Fruit fly (Drosophila melanogaster) whole organism, prepupa: ENCODE data around the gene CG5910.

Experiments
- CG10631 ChIP-seq: fragments of 200-800 bp; sonication (Bioruptor generic); optimal IDR thresholded peaks from 2 replicates; lab custom pipeline; 2016; ENCODE audit warnings: missing biosample characterization, missing genetic modification characterization
- CG10669 ChIP-seq: fragments of 200-800 bp; sonication (Bioruptor generic); optimal IDR thresholded peaks from 3 replicates; lab custom pipeline; 2018; ENCODE audit warnings: missing biosample characterization, mild to moderate bottlenecking, missing genetic modification characterization, moderate library complexity
- CG11762 ChIP-seq: fragments of 200-800 bp; sonication (Bioruptor generic); optimal IDR thresholded peaks from 3 replicates; lab custom pipeline; 2016; ENCODE audit warnings: missing biosample characterization, missing genetic modification characterization; ENCODE audit not compliant: insufficient read depth
- CG11902 ChIP-seq: fragments of 200-800 bp; sonication (Bioruptor generic); optimal IDR thresholded peaks from 3 replicates; lab custom pipeline; 2016; ENCODE audit warnings: missing biosample characterization, missing genetic modification characterization
- CG15336 ChIP-seq: fragments of 200-800 bp; sonication (Bioruptor generic); IDR thresholded peaks from 2 replicates; pipeline ENCODE4 v1.3.6; 2022; ENCODE audit warnings: missing biosample characterization, missing genetic modification characterization
- CG1621 ChIP-seq: fragments of 200-800 bp; sonication (Bioruptor generic); optimal IDR thresholded peaks from 3 replicates; lab custom pipeline; 2018; ENCODE audit warnings: missing biosample characterization, mild to moderate bottlenecking, missing genetic modification characterization
- CG16779 ChIP-seq: fragments of 200-800 bp; sonication (Bioruptor generic); optimal IDR thresholded peaks from 3 replicates; lab custom pipeline; 2017; ENCODE audit warnings: missing biosample characterization, mild to moderate bottlenecking, missing genetic modification characterization
- CG3032 ChIP-seq: fragments of 200-800 bp; optimal IDR thresholded peaks from 2 replicates; lab custom pipeline; 2019; ENCODE audit warnings: missing biosample characterization, mild to moderate bottlenecking, missing genetic modification characterization, moderate library complexity
- CG32006 ChIP-seq: fragments of 200-800 bp; sonication (Bioruptor generic); optimal IDR thresholded peaks from 3 replicates; lab custom pipeline; 2017; ENCODE audit warnings: missing biosample characterization, mild to moderate bottlenecking, missing genetic modification characterization
- CG4318 ChIP-seq: fragments of 200-800 bp; sonication (Bioruptor generic); optimal IDR thresholded peaks from 3 replicates; lab custom pipeline; 2017; ENCODE audit warnings: missing biosample characterization, mild to moderate bottlenecking, missing genetic modification characterization
- CG6163 ChIP-seq: fragments of 200-800 bp; sonication (Bioruptor generic); IDR thresholded peaks from 3 replicates; pipeline ENCODE4 v1.3.6; 2022; ENCODE audit warnings: missing biosample characterization, missing genetic modification characterization
- CG6276 ChIP-seq: fragments of 200-800 bp; sonication (Bioruptor generic); optimal IDR thresholded peaks from 2 replicates; lab custom pipeline; 2017; ENCODE audit warnings: missing biosample characterization, mild to moderate bottlenecking, missing genetic modification characterization
- CG6792 ChIP-seq: fragments of 200-800 bp; sonication (Bioruptor generic); optimal IDR thresholded peaks from 3 replicates; lab custom pipeline; 2016; ENCODE audit warnings: missing biosample characterization, missing genetic modification characterization
- CG6808 ChIP-seq: fragments of 200-800 bp; sonication (Bioruptor generic); optimal IDR thresholded peaks from 3 replicates; lab custom pipeline; 2017; ENCODE audit warnings: missing biosample characterization, missing genetic modification characterization, mild to moderate bottlenecking, moderate library complexity, missing genetic modification reagents
- CG8319 ChIP-seq: fragments of 200-800 bp; sonication (Bioruptor generic); optimal IDR thresholded peaks from 3 replicates; lab custom pipeline; 2016; ENCODE audit warnings: missing biosample characterization, missing genetic modification characterization
- CG9139 ChIP-seq: fragments of 200-800 bp; sonication (Bioruptor generic); optimal IDR thresholded peaks from 3 replicates; lab custom pipeline; 2017; ENCODE audit warnings: missing biosample characterization, mild to moderate bottlenecking, missing genetic modification characterization
- Eip75B ChIP-seq: fragments of 200-800 bp; sonication (Bioruptor generic); optimal IDR thresholded peaks from 3 replicates; lab custom pipeline; 2016; ENCODE audit warnings: missing biosample characterization, missing genetic modification characterization
- Eip78C ChIP-seq: fragments of 200-800 bp; sonication (Bioruptor generic); peaks from one replicate; lab custom pipeline; 2016; ENCODE audit warnings: missing biosample characterization, missing genetic modification characterization
- Eip93F ChIP-seq: fragments of 200-800 bp; sonication (Bioruptor generic); optimal IDR thresholded peaks from 2 replicates; lab custom pipeline; 2016; ENCODE audit warnings: missing biosample characterization, mild to moderate bottlenecking, missing genetic modification characterization
- Ets21C ChIP-seq: fragments of 200-800 bp; sonication (Bioruptor generic); optimal IDR thresholded peaks from 3 replicates; lab custom pipeline; 2016; ENCODE audit warnings: missing biosample characterization, missing genetic modification characterization
- Hr38 ChIP-seq: sonication (Bioruptor generic); optimal IDR thresholded peaks from 2 replicates; lab custom pipeline; 2016; ENCODE audit warnings: missing biosample characterization, missing genetic modification characterization
- Met ChIP-seq: fragments of 200-800 bp; sonication (Bioruptor generic); optimal IDR thresholded peaks from 3 replicates; lab custom pipeline; 2016; ENCODE audit warnings: missing biosample characterization, missing genetic modification characterization
- OdsH ChIP-seq: fragments of 200-800 bp; sonication (Bioruptor generic); optimal IDR thresholded peaks from 3 replicates; lab custom pipeline; 2016; ENCODE audit warnings: missing biosample characterization, missing genetic modification characterization
- Smox ChIP-seq: fragments of 200-800 bp; sonication (Bioruptor generic); optimal IDR thresholded peaks from 3 replicates; lab custom pipeline; 2016; ENCODE audit warnings: missing biosample characterization, missing genetic modification characterization
- Sox102F ChIP-seq: fragments of 200-800 bp; sonication (Bioruptor generic); optimal IDR thresholded peaks from 2 replicates; lab custom pipeline; 2016; ENCODE audit warnings: missing biosample characterization, mild to moderate bottlenecking, missing genetic modification characterization
- Sox14 ChIP-seq: fragments of 200-800 bp; sonication (Bioruptor generic); optimal IDR thresholded peaks from 3 replicates; lab custom pipeline; 2016; ENCODE audit warnings: missing biosample characterization, missing genetic modification characterization
- Sox15 ChIP-seq: fragments of 200-800 bp; sonication (Bioruptor generic); optimal IDR thresholded peaks from 3 replicates; lab custom pipeline; 2016; ENCODE audit warnings: missing biosample characterization, missing genetic modification characterization
- acj6 ChIP-seq: fragments of 200-800 bp; sonication (Bioruptor generic); optimal IDR thresholded peaks from 3 replicates; lab custom pipeline; 2016; ENCODE audit warnings: missing biosample characterization, missing genetic modification characterization
- dac ChIP-seq: fragments of 200-800 bp; sonication (Bioruptor generic); optimal IDR thresholded peaks from 2 replicates; lab custom pipeline; 2017; ENCODE audit warnings: missing biosample characterization, mild to moderate bottlenecking, missing genetic modification characterization
- esn ChIP-seq: fragments of 200-800 bp; sonication (Bioruptor generic); optimal IDR thresholded peaks from 2 replicates; lab custom pipeline; 2016; ENCODE audit warnings: missing biosample characterization, mild to moderate bottlenecking, missing genetic modification characterization, moderate library complexity
- fd59A ChIP-seq: fragments of 200-800 bp; sonication (Bioruptor generic); optimal IDR thresholded peaks from 2 replicates; lab custom pipeline; 2017; ENCODE audit warnings: missing biosample characterization, mild to moderate bottlenecking, missing genetic modification characterization, missing genetic modification reagents
- fd85E ChIP-seq: fragments of 200-800 bp; sonication (Bioruptor generic); optimal IDR thresholded peaks from 3 replicates; lab custom pipeline; 2016; ENCODE audit warnings: missing biosample characterization, missing genetic modification characterization
- fkh ChIP-seq: fragments of 200-800 bp; sonication (Bioruptor generic); optimal IDR thresholded peaks from 3 replicates; lab custom pipeline; 2017; ENCODE audit warnings: missing biosample characterization, mild to moderate bottlenecking, missing genetic modification characterization, moderate library complexity
- net ChIP-seq: fragments of 200-800 bp; sonication (Bioruptor generic); optimal IDR thresholded peaks from 3 replicates; lab custom pipeline; 2016; ENCODE audit warnings: missing biosample characterization, missing genetic modification characterization
- salr ChIP-seq, 2 experiments: fragments of 200-800 bp; sonication (Bioruptor generic); optimal IDR thresholded peaks; 3 replicates each; lab custom pipeline; 2016 to 2018; ENCODE audit warnings: missing biosample characterization in 2 of 2, missing genetic modification characterization in 2 of 2, mild to moderate bottlenecking in 1 of 2
- svp ChIP-seq: fragments of 200-800 bp; sonication (Bioruptor generic); peaks from one replicate; lab custom pipeline; 2016; ENCODE audit warnings: missing biosample characterization, missing genetic modification characterization
- vri ChIP-seq: fragments of 200-800 bp; sonication (Bioruptor generic); optimal IDR thresholded peaks from 3 replicates; lab custom pipeline; 2016; ENCODE audit warnings: missing biosample characterization, mild to moderate bottlenecking, missing genetic modification characterization

The CG5910 gene

DNA sequence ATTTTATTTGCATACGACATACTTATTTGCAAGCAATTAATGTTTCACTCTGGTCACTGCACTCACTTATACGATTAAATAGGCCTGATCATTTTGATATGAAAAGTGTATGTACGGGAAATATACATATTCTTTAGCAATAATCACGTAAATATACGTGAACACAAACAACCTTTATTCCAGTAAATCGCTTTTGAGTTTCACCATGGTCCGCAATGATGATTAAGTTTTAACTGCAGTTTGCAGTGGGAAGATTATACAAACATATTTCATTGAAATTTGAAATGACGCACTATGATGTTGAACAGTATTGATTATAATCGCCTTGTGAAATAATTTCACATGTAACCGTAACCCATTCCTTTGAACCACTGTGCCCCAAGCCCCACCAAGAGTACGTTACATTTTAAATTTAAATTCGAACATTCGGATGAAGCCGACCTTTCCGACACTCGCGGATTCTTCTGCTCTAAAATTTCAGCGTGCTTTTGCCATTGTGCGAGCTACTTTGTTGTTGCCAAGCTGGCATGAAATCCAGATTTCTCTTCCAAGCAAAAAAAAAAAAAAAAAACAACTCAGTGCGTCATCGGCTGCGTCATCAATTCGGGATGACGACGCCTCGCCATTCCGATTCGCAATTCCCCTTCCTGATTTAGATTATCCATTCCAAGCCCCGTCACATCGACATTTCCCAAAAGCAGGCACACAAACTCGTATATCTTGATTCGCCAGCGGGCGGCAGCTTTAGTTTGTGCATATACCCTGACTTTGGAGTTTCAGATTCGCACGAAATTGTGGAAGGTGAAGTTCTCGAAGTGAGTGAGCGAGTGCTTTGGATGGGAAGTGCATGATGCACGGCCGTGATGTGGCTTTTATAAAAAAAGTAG, 38.5 kb upstream of the CG5910 start (continued):
- TF ChIP-seq Hr38: no peak
- TF ChIP-seq CG6792: peak; percentile 60
- TF ChIP-seq fd85E (GFP tag; lab: Kevin White, UChicago): no peak
- TF ChIP-seq dac (GFP tag; lab: Kevin White, UChicago): no peak
- peak; percentile 67 for TF ChIP-seq CG11902
- TF ChIP-seq Sox102F (GFP tag; lab: Kevin White, UChicago): peak; percentile 51
- TF ChIP-seq CG10669: peak; percentile 63
- no peak for TF ChIP-seq CG1621 (tag; lab: Kevin White, UChicago)
- TF ChIP-seq CG9139 (GFP tag; lab: Kevin White, UChicago): peak; percentile 0
- peak; percentile 42; the same call in 2 of the 3 replicates for TF ChIP-seq CG6163 (GFP tag; lab: Robert Waterston, UW)
- TF ChIP-seq esn (GFP tag; lab: Kevin White, UChicago): peak; percentile 85
- TF ChIP-seq CG32006 (GFP tag; lab: Kevin White, UChicago): peak; percentile 68
- TF ChIP-seq Eip75B (GFP tag; lab: Kevin White, UChicago): peak; percentile 69
- TF ChIP-seq CG6276 (GFP tag; lab: Kevin White, UChicago): peak; percentile 5
- peak; percentile 70 for TF ChIP-seq CG10631 (GFP tag; lab: Kevin White, UChicago)
- TF ChIP-seq CG15336 (GFP tag; lab: Robert Waterston, UW): no peak; the same call in 1 of the 2 replicates
- peak; percentile 57 for TF ChIP-seq acj6 (GFP tag; lab: Kevin White, UChicago)
- peak; percentile 74 for TF ChIP-seq fd59A
- TF ChIP-seq salr (GFP tag; optimal IDR thresholded peaks at IDR 0.05; lab: Kevin White, UChicago): peak; percentile 46 to 56
- peak; percentile 41 for TF ChIP-seq net (GFP tag; lab: Kevin White, UChicago)
- TF ChIP-seq CG8319 (GFP tag; lab: Kevin White, UChicago): peak; percentile 33
- TF ChIP-seq OdsH (GFP tag; lab: Kevin White, UChicago): peak; percentile 63
- TF ChIP-seq CG4318 (GFP tag; lab: Kevin White, UChicago): peak; percentile 30

DNA sequence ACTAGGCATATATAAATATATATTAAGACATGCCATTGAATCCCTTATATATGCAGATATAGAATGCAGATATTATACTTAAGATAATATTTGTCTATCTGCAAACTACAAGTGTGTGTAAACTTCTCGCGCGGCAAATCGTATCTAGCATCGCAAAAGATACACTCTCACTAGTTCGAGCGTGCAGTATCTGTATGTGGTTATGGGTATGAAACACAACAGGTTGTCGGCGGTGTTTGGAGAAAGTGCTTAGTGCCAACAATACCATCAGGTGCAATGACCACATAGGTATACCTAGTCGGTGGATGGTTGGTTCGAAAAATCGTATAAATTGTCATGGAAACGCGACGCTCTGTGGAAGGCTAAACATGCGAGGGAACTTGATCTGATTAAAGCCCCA, 37.7 kb upstream of the CG5910 start:
- no peak for TF ChIP-seq vri (GFP tag; lab: Kevin White, UChicago)
- TF ChIP-seq svp (GFP tag; lab: Kevin White, UChicago): peak; percentile 4
- TF ChIP-seq Eip78C (GFP tag; lab: Kevin White, UChicago): peak; percentile 5
- TF ChIP-seq CG4318 (GFP tag; lab: Kevin White, UChicago): no peak

DNA sequence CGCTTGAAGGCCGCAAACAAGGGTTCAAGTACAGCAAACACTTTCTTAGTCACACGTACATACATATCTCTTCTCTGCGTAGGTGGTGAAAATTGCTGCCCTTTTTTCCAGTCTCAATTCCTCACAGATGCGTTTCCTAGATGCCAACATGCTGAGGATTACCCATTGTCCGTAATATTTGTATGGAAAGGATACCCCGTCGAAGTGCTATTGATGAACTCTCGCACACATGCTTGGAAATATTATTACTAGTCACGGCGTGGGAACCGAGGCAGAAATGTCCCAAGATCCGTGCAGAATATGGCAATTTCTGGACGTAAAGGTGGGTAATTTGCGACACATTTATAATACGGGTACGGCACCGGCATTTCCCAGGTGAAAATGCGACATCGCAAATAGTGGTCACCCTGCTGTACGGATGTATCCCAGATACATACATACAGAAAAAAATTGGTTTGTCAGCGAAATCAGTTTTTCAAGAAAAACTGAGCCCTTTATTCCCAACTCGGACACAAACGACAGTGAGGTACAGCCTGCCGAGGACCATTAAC, 36.8 kb upstream of the CG5910 start:
- no peak for TF ChIP-seq CG3032
- no peak for TF ChIP-seq Sox15
- TF ChIP-seq CG8319 (GFP tag; lab: Kevin White, UChicago): no peak
- no peak for TF ChIP-seq Smox (GFP tag; lab: Kevin White, UChicago)
- no peak for TF ChIP-seq Eip93F (GFP tag; lab: Kevin White, UChicago)
- no peak for TF ChIP-seq acj6 (GFP tag; lab: Kevin White, UChicago)
- no peak for TF ChIP-seq CG16779 (tag; lab: Kevin White, UChicago)

DNA sequence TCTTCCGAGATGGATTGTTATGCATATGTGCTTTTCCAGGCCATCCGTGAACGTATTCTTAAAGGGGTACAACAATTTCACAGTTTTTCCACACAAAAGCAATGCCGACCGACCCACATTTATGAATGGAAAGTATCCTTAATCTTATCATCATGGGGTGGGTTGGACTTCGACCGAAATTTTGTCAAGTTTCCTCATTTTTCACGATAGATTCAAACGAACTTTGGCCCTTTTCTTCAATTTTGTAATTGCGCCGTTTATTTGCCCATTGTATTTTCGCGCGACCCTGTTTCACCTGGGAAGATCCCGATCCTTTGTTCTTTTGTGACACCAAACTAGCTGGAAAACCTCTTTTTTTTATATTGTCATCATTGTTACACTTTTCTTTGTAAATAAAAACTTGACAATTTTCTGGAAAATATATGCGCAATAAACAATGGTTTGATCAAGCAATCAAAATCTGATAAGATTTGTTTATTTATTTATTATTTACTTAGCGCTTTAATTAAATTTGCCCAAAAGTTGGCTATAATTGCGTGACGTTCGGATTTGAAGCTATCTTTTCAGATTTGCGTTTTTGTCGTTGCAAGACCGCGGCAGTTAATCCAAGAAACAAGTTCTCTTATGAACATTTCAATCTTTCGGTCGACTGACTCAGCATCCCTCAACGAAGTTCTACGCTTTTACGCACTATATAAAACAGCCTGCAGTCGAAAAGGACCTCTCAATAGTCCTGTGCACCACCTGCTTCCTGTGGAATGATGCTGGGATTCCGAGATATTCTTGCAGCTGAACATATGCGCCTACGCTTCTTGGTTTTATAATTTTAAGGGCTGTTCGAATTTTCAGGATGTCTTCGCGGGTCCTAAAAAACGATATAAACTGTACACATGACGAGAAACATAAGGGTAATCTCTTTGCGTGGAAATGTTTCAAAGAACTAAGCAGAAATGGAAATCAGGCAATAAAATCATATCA, 36.0 kb upstream of the CG5910 start:
- TF ChIP-seq Sox14 (peak; percentile 34), svp (GFP tag; lab: Kevin White, UChicago) (peak; percentile 62), fkh (GFP tag; lab: Kevin White, UChicago) (peak; percentile 97), esn (GFP tag; lab: Kevin White, UChicago) (no peak), Eip78C (GFP tag; lab: Kevin White, UChicago) (peak; percentile 55), CG11762 (no peak), Met (GFP tag; lab: Kevin White, UChicago) (peak; percentile 8), CG6808 (GFP tag; lab: Kevin White, UChicago) (no peak), Ets21C (GFP tag; lab: Kevin White, UChicago) (no peak)
